Fruit fly (Drosophila melanogaster): ENCODE data around the gene GstD11.

dm6 chr3R:12429120-12429610 lies 46.0 kb downstream of the GstD11 start, which contains the start of the genes CG5641 and CG5245:
- TF ChIP-seq pan (optimal IDR thresholded peaks at IDR 0.05) (no peak), EcR (GFP tag; optimal IDR thresholded peaks at IDR 0.05) (no peak), psq (optimal IDR thresholded peaks at IDR 0.05) (no peak), usp (GFP tag; optimal IDR thresholded peaks at IDR 0.05) (no peak), Dll (optimal IDR thresholded peaks at IDR 0.05) (no peak), CG8478 (optimal IDR thresholded peaks at IDR 0.05) (no peak)
